Worm (Caenorhabditis elegans) whole organism, L2 larva: ENCODE measurements around the gene R03G5.6.

ENCODE experiments used
- Y55F3AM.14 ChIP-seq: fragments of 200-800 bp; sonication (Bioruptor generic); optimal IDR thresholded peaks from 2 replicates; lab custom pipeline; 2018; ENCODE audit warnings: mild to moderate bottlenecking, missing genetic modification characterization, missing compliant biosample characterization
- aly-2 ChIP-seq: fragments of 150-350 bp; optimal IDR thresholded peaks from 2 replicates; lab custom pipeline; 2014; ENCODE audit warnings: missing biosample characterization, missing genetic modification characterization
- dmd-4 ChIP-seq: sonication (generic microtip); optimal IDR thresholded peaks from 2 replicates; lab custom pipeline; 2017; ENCODE audit warnings: missing biosample characterization, missing genetic modification characterization
- nhr-129 ChIP-seq: fragments of 150-350 bp; optimal IDR thresholded peaks from 2 replicates; lab custom pipeline; 2014; ENCODE audit warnings: missing biosample characterization, missing genetic modification characterization
- nhr-237 ChIP-seq: fragments of 150-350 bp; optimal IDR thresholded peaks from 2 replicates; lab custom pipeline; 2014; ENCODE audit warnings: missing biosample characterization, missing genetic modification characterization

ce11 chrX:7778786-7779185 is 37.9 kb downstream of the R03G5.6 start:
- TF ChIP-seq nhr-129 (tag; lab: Kevin White, UChicago) (no peak), aly-2 (tag; lab: Kevin White, UChicago) (no peak), nhr-237 (tag; lab: Kevin White, UChicago) (no peak), dmd-4 (tag; lab: Kevin White, UChicago) (no peak), Y55F3AM.14 (GFP tag; lab: Kevin White, UChicago) (no peak)
